Fruit fly (Drosophila melanogaster): ENCODE results near the gene REPTOR.

dm6 chr3R:24577355-24577754, 5.3 kb downstream of the REPTOR start:
- TF ChIP-seq psq (optimal IDR thresholded peaks at IDR 0.05) (no peak), Myc (optimal IDR thresholded peaks at IDR 0.05) (no peak), insv (optimal IDR thresholded peaks at IDR 0.05) (no peak), Sin3A (optimal IDR thresholded peaks at IDR 0.05) (no peak), h (optimal IDR thresholded peaks at IDR 0.05) (no peak)

Measured in Kc167 (cell line).